Worm (Caenorhabditis elegans) whole organism, L3 larva: ENCODE data around the gene K08F4.12.
A peak's percentile ranks its signal among the peaks of the same experiment; 100 is the strongest.

Experiments
- R02D3.7 ChIP-seq: fragments of 150-350 bp; optimal IDR thresholded peaks from 2 replicates; lab custom pipeline; 2014; ENCODE audit warnings: missing biosample characterization, missing genetic modification characterization
- ZK546.5 ChIP-seq: sonication (generic microtip); optimal IDR thresholded peaks from 2 replicates; lab custom pipeline; 2017; ENCODE audit warnings: missing biosample characterization, missing genetic modification characterization
- aly-2 ChIP-seq: fragments of 150-350 bp; optimal IDR thresholded peaks from 2 replicates; lab custom pipeline; 2014; ENCODE audit warnings: missing biosample characterization, missing genetic modification characterization
- ama-1 ChIP-seq: fragments of 150-350 bp; optimal IDR thresholded peaks from 2 replicates; lab custom pipeline; 2018
- ceh-16 ChIP-seq: sonication (generic microtip); optimal IDR thresholded peaks from 2 replicates; lab custom pipeline; 2017; ENCODE audit warnings: missing biosample characterization, missing genetic modification characterization
- ceh-28 ChIP-seq: fragments of 150-350 bp; optimal IDR thresholded peaks from 2 replicates; lab custom pipeline; 2014; ENCODE audit warnings: missing biosample characterization, missing genetic modification reagents, missing genetic modification characterization
- ceh-82 ChIP-seq: fragments of 150-350 bp; optimal IDR thresholded peaks from 2 replicates; lab custom pipeline; 2014; ENCODE audit warnings: missing biosample characterization, missing genetic modification characterization
- ceh-9 ChIP-seq: sonication (generic microtip); optimal IDR thresholded peaks from 2 replicates; lab custom pipeline; 2018; ENCODE audit warnings: missing biosample characterization, missing genetic modification characterization
- daf-12 ChIP-seq: fragments of 150-350 bp; optimal IDR thresholded peaks from 2 replicates; lab custom pipeline; 2014; ENCODE audit warnings: missing biosample characterization, missing genetic modification reagents, missing genetic modification characterization
- egl-5 ChIP-seq: fragments of 150-350 bp; optimal IDR thresholded peaks from 2 replicates; lab custom pipeline; 2017; ENCODE audit warnings: missing biosample characterization, missing genetic modification reagents, missing genetic modification characterization, inconsistent platforms
- elt-2 ChIP-seq: sonication (generic microtip); optimal IDR thresholded peaks from 2 replicates; lab custom pipeline; 2016; ENCODE audit warnings: missing genetic modification reagents, mild to moderate bottlenecking, missing genetic modification characterization, missing compliant biosample characterization
- elt-3 ChIP-seq, 3 experiments: fragments of 150-350 bp in 1 of 3; sonication (generic microtip) in 2 of 3; optimal IDR thresholded peaks; 2 replicates in 2 of 3; 4 replicates in 1 of 3; lab custom pipeline; 2014 to 2017; ENCODE audit warnings: missing biosample characterization in 3 of 3, missing genetic modification characterization in 3 of 3
- eor-1 ChIP-seq, 2 experiments: fragments of 150-350 bp; optimal IDR thresholded peaks; 2 replicates each; lab custom pipeline; 2014 to 2018; ENCODE audit warnings: missing biosample characterization in 2 of 2, missing genetic modification characterization in 2 of 2
- fkh-10 ChIP-seq: sonication (generic microtip); optimal IDR thresholded peaks from 2 replicates; lab custom pipeline; 2017; ENCODE audit warnings: missing biosample characterization, missing genetic modification reagents, missing genetic modification characterization
- fkh-2 ChIP-seq: fragments of 150-350 bp; optimal IDR thresholded peaks from 2 replicates; lab custom pipeline; 2014; ENCODE audit warnings: missing biosample characterization, missing genetic modification reagents, missing genetic modification characterization
- fos-1 ChIP-seq: fragments of 150-350 bp; optimal IDR thresholded peaks from 2 replicates; lab custom pipeline; 2014; ENCODE audit warnings: missing biosample characterization, missing genetic modification characterization
- hmg-11 ChIP-seq: sonication (generic microtip); optimal IDR thresholded peaks from 2 replicates; lab custom pipeline; 2016; ENCODE audit warnings: missing genetic modification characterization, missing compliant biosample characterization
- lin-15B ChIP-seq: fragments of 150-350 bp; optimal IDR thresholded peaks from 2 replicates; lab custom pipeline; 2014; ENCODE audit warnings: missing biosample characterization, missing genetic modification characterization
- lin-39 ChIP-seq: fragments of 150-350 bp; optimal IDR thresholded peaks from 2 replicates; lab custom pipeline; 2018; ENCODE audit warnings: missing biosample characterization, missing genetic modification reagents, missing genetic modification characterization
- lsy-12 ChIP-seq: sonication (generic microtip); optimal IDR thresholded peaks from 2 replicates; lab custom pipeline; 2016; ENCODE audit warnings: mild to moderate bottlenecking, missing genetic modification characterization, missing compliant biosample characterization
- mdl-1 ChIP-seq: fragments of 150-350 bp; optimal IDR thresholded peaks from 2 replicates; lab custom pipeline; 2014; ENCODE audit warnings: missing biosample characterization, missing genetic modification characterization
- mml-1 ChIP-seq: fragments of 150-350 bp; sonication (generic microtip); optimal IDR thresholded peaks from 3 replicates; lab custom pipeline; 2014; ENCODE audit warnings: missing biosample characterization, missing genetic modification characterization
- nfya-1 ChIP-seq: sonication (generic microtip); optimal IDR thresholded peaks from 2 replicates; lab custom pipeline; 2017; ENCODE audit warnings: missing genetic modification characterization, mild to moderate bottlenecking, missing compliant biosample characterization, antibody characterized with exemption, moderate library complexity; ENCODE audit not compliant: insufficient read depth
- nhr-11 ChIP-seq: fragments of 150-350 bp; optimal IDR thresholded peaks from 2 replicates; lab custom pipeline; 2014; ENCODE audit warnings: missing biosample characterization, missing genetic modification characterization
- nhr-12 ChIP-seq: fragments of 150-350 bp; optimal IDR thresholded peaks from 2 replicates; lab custom pipeline; 2014; ENCODE audit warnings: missing biosample characterization, missing genetic modification characterization
- nhr-23 ChIP-seq: fragments of 150-350 bp; optimal IDR thresholded peaks from 2 replicates; lab custom pipeline; 2014; ENCODE audit warnings: missing biosample characterization, missing genetic modification reagents, missing genetic modification characterization
- nhr-237 ChIP-seq: fragments of 150-350 bp; optimal IDR thresholded peaks from 2 replicates; lab custom pipeline; 2014; ENCODE audit warnings: missing biosample characterization, missing genetic modification characterization
- nhr-25 ChIP-seq: sonication (generic microtip); optimal IDR thresholded peaks from 2 replicates; lab custom pipeline; 2017; ENCODE audit warnings: missing biosample characterization, missing genetic modification characterization
- nhr-67 ChIP-seq: fragments of 150-350 bp; optimal IDR thresholded peaks from 2 replicates; lab custom pipeline; 2014; ENCODE audit warnings: missing biosample characterization, missing genetic modification characterization
- nhr-76 ChIP-seq: fragments of 150-350 bp; sonication (generic microtip); optimal IDR thresholded peaks from 5 replicates; lab custom pipeline; 2014; ENCODE audit warnings: missing biosample characterization, missing genetic modification characterization
- pha-4 ChIP-seq: fragments of 150-350 bp; optimal IDR thresholded peaks from 2 replicates; lab custom pipeline; 2014; ENCODE audit warnings: missing biosample characterization, missing genetic modification reagents, missing genetic modification characterization
- pqm-1 ChIP-seq: fragments of 150-350 bp; optimal IDR thresholded peaks from 2 replicates; lab custom pipeline; 2017; ENCODE audit warnings: missing biosample characterization, missing genetic modification characterization, inconsistent platforms
- sea-2 ChIP-seq: fragments of 150-350 bp; sonication (generic microtip); optimal IDR thresholded peaks from 4 replicates; lab custom pipeline; 2014; ENCODE audit warnings: missing biosample characterization, missing genetic modification reagents, missing genetic modification characterization
- unc-39 ChIP-seq: sonication (generic microtip); optimal IDR thresholded peaks from 4 replicates; lab custom pipeline; 2017; ENCODE audit warnings: missing biosample characterization, missing genetic modification characterization
- zag-1 ChIP-seq: fragments of 150-350 bp; optimal IDR thresholded peaks from 2 replicates; lab custom pipeline; 2014; ENCODE audit warnings: missing biosample characterization, missing genetic modification characterization
- ztf-11 ChIP-seq: fragments of 150-350 bp; optimal IDR thresholded peaks from 2 replicates; lab custom pipeline; 2014; ENCODE audit warnings: missing biosample characterization, missing genetic modification characterization
- ztf-4 ChIP-seq: fragments of 150-350 bp; optimal IDR thresholded peaks from 2 replicates; lab custom pipeline; 2014; ENCODE audit warnings: missing biosample characterization, missing genetic modification characterization

K08F4.12 gene

ce11 chrIV:10161706-10162105, 23.8 kb downstream of the K08F4.12 start, which contains the start of gene pps-1:
TSS of gene pps-1 (plus strand) at chrIV:10162006.
- TF ChIP-seq lin-15B (tag; lab: Kevin White, UChicago) (no peak), nhr-12 (no peak), egl-5 (tag; lab: Kevin White, UChicago) (no peak), nhr-237 (tag; lab: Kevin White, UChicago) (no peak), sea-2 (no peak), elt-3 (tag; optimal IDR thresholded peaks at IDR 0.05; lab: Kevin White, UChicago) (no peak), nhr-23 (tag; lab: Kevin White, UChicago) (no peak), lsy-12 (no peak), nhr-11 (tag; lab: Kevin White, UChicago) (no peak), ama-1 (lab: Kevin White, UChicago) (no peak), nhr-67 (tag; lab: Kevin White, UChicago) (no peak), mml-1 (tag; lab: Kevin White, UChicago) (no peak), ceh-16 (tag; lab: Kevin White, UChicago) (no peak), ceh-28 (tag; lab: Kevin White, UChicago) (no peak), nhr-25 (tag; lab: Kevin White, UChicago) (no peak), ztf-11 (no peak), hmg-11 (no peak), lin-39 (no peak)

ce11 chrIV:10164086-10164485, 26.2 kb downstream of the K08F4.12 start:
- no peak for TF ChIP-seq egl-5 (tag; lab: Kevin White, UChicago)
- no peak for TF ChIP-seq fkh-2
- no peak for TF ChIP-seq nhr-12
- no peak for TF ChIP-seq nhr-23 (tag; lab: Kevin White, UChicago)
- no peak for TF ChIP-seq ztf-4
- TF ChIP-seq elt-3 (tag; optimal IDR thresholded peaks at IDR 0.05; lab: Kevin White, UChicago), result no peak
- no peak for TF ChIP-seq ama-1 (lab: Kevin White, UChicago)

ce11 chrIV:10170808-10171207, 32.9 kb downstream of the K08F4.12 start:
- no peak for TF ChIP-seq elt-2 (tag; lab: Kevin White, UChicago)
- TF ChIP-seq fkh-10 (GFP tag; lab: Kevin White, UChicago), result peak; percentile 93
- no peak for TF ChIP-seq mdl-1
- TF ChIP-seq R02D3.7 (tag; lab: Kevin White, UChicago), result no peak

ce11 chrIV:10174328-10174727, 36.4 kb downstream of the K08F4.12 start, which contains the start of gene pxf-1:
TSS of gene pxf-1 (minus strand) at chrIV:10174341.
- TF ChIP-seq mdl-1 (no peak), ceh-82 (tag; lab: Kevin White, UChicago) (no peak), nhr-23 (tag; lab: Kevin White, UChicago) (no peak), egl-5 (tag; lab: Kevin White, UChicago) (peak; percentile 52), mml-1 (tag; lab: Kevin White, UChicago) (no peak), eor-1 (tag; optimal IDR thresholded peaks at IDR 0.05; lab: Kevin White, UChicago) (no peak), zag-1 (tag; lab: Kevin White, UChicago) (no peak), ceh-9 (tag; lab: Kevin White, UChicago) (no peak), ceh-28 (tag; lab: Kevin White, UChicago) (no peak)
- TF ChIP-seq, all 47 proteins: peak for 1

- TF ChIP-seq nfya-1, result peak; percentile 29
- peak; percentile 56 for TF ChIP-seq pha-4
- peak; percentile 24 for TF ChIP-seq ceh-28 (tag; lab: Kevin White, UChicago)
- no peak for TF ChIP-seq zag-1 (tag; lab: Kevin White, UChicago)
- no peak for TF ChIP-seq nhr-23 (tag; lab: Kevin White, UChicago)
- TF ChIP-seq nhr-12, result no peak
- TF ChIP-seq nhr-25 (tag; lab: Kevin White, UChicago), result peak; percentile 16
- peak; percentile 45 for TF ChIP-seq elt-2 (tag; lab: Kevin White, UChicago)
- TF ChIP-seq nhr-237 (tag; lab: Kevin White, UChicago), result no peak
- peak; percentile 37 for TF ChIP-seq hmg-11
Measured at ce11 chrIV:10174932-10175732, 37.2 kb downstream of the K08F4.12 start.

- TF ChIP-seq nhr-67 (tag; lab: Kevin White, UChicago) (no peak), fos-1 (tag; lab: Kevin White, UChicago) (no peak), daf-12 (tag; lab: Kevin White, UChicago) (no peak), ceh-82 (tag; lab: Kevin White, UChicago) (no peak), lin-15B (tag; lab: Kevin White, UChicago) (peak; percentile 64), aly-2 (tag; lab: Kevin White, UChicago) (no peak), ceh-28 (tag; lab: Kevin White, UChicago) (no peak), unc-39 (tag; lab: Kevin White, UChicago) (no peak), elt-3 (tag; optimal IDR thresholded peaks at IDR 0.05; lab: Kevin White, UChicago) (no peak), pha-4 (peak; percentile 70), nhr-23 (tag; lab: Kevin White, UChicago) (peak; percentile 73), nhr-237 (tag; lab: Kevin White, UChicago) (no peak), lsy-12 (no peak), ztf-11 (no peak), hmg-11 (peak; percentile 65), pqm-1 (tag; lab: Kevin White, UChicago) (no peak), nhr-25 (tag; lab: Kevin White, UChicago) (peak; percentile 52), ama-1 (lab: Kevin White, UChicago) (no peak), zag-1 (tag; lab: Kevin White, UChicago) (no peak), nhr-76 (no peak), mdl-1 (no peak), ZK546.5 (tag; lab: Kevin White, UChicago) (no peak), nhr-12 (no peak), fkh-2 (no peak), ceh-9 (tag; lab: Kevin White, UChicago) (no peak)
Measured at ce11 chrIV:10176252-10176730, 38.4 kb downstream of the K08F4.12 start, which contains the start of gene rack-1. TSS of gene rack-1 (plus strand) at chrIV:10176680.
